Worm (Caenorhabditis elegans): Measurements from ENCODE around the gene acl-4.

ce11 chrX:2078822-2079221 is 8.6 kb upstream of the acl-4 start:
- TF ChIP-seq sea-2 (GFP tag; IDR thresholded peaks at IDR 0.05) (no peak), chd-7 (tag; optimal IDR thresholded peaks at IDR 0.05) (no peak), ztf-25 (GFP tag; IDR thresholded peaks at IDR 0.05) (no peak), unc-62 (GFP tag; optimal IDR thresholded peaks at IDR 0.05) (no peak)

Data from whole organism, young adult.